Fruit fly (Drosophila melanogaster): ENCODE measurements around the gene CG10375.

The CG10375 gene

dm6 chr3R:23734573-23735404 lies 32.7 kb upstream of the CG10375 start (continued):
- TF ChIP-seq ATbp (GFP tag; optimal IDR thresholded peaks at IDR 0.05) (peak; percentile 40), CG31441 (GFP tag; IDR thresholded peaks at IDR 0.05) (0 out of 2 replicates have a peak, but pooled peaks have one; percentile 24), Elba2 (GFP tag; optimal IDR thresholded peaks at IDR 0.05) (no peak), CG10209 (GFP tag; optimal IDR thresholded peaks at IDR 0.05) (no peak), Scr (GFP tag; IDR thresholded peaks at IDR 0.05; ENCODE audit: partially characterized antibody) (no peak), CG11696 (GFP tag; IDR thresholded peaks at IDR 0.05) (peak; percentile 58), zfh1 (GFP tag; IDR thresholded peaks at IDR 0.05) (peak; percentile 39; the same call in 1 of the 3 replicates), CG13775 (GFP tag; optimal IDR thresholded peaks at IDR 0.05) (no peak), CG12219 (GFP tag; optimal IDR thresholded peaks at IDR 0.05) (no peak), CG6689 (GFP tag; IDR thresholded peaks at IDR 0.05) (peak; percentile 23; the same call in 1 of the 2 replicates), Oaz (GFP tag; IDR thresholded peaks at IDR 0.05) (no peak), Bdp1 (GFP tag; optimal IDR thresholded peaks at IDR 0.05) (no peak), Poxn (GFP tag; IDR thresholded peaks at IDR 0.05) (no peak), CG5953 (GFP tag; IDR thresholded peaks at IDR 0.05) (0 out of 2 replicates have a peak, but pooled peaks have one; percentile 35), Hr51 (GFP tag; optimal IDR thresholded peaks at IDR 0.05) (peak in 1 of 2 experiments; percentile 48), CG12391 (tag; optimal IDR thresholded peaks at IDR 0.05) (peak; percentile 25), CG34376 (GFP tag; optimal IDR thresholded peaks at IDR 0.05) (no peak), pan (optimal IDR thresholded peaks at IDR 0.05) (no peak), pan (GFP tag; optimal IDR thresholded peaks at IDR 0.05 in 1 of 2, IDR thresholded peaks at IDR 0.05 in 1 of 2) (peak in 1 of 2 experiments; percentile 21), CG7839 (tag; optimal IDR thresholded peaks at IDR 0.05) (peak; percentile 14), CG10543 (GFP tag; optimal IDR thresholded peaks at IDR 0.05) (no peak), tin (GFP tag; optimal IDR thresholded peaks at IDR 0.05) (no peak), tup (GFP tag; optimal IDR thresholded peaks at IDR 0.05) (no peak), CG7786 (GFP tag; optimal IDR thresholded peaks at IDR 0.05) (no peak), gsb (GFP tag; IDR thresholded peaks at IDR 0.05) (no peak), CG8290 (GFP tag; optimal IDR thresholded peaks at IDR 0.05) (no peak), CG8290 (tag; optimal IDR thresholded peaks at IDR 0.05) (no peak), cad (GFP tag; optimal IDR thresholded peaks at IDR 0.05) (no peak), Ets65A (GFP tag) (no peak), nom (GFP tag; optimal IDR thresholded peaks at IDR 0.05) (peak; percentile 42), oc (tag; optimal IDR thresholded peaks at IDR 0.05) (peak; percentile 18), GATAe (GFP tag; conservative IDR thresholded peaks at IDR 0.05) (no peak), kni (GFP tag; optimal IDR thresholded peaks at IDR 0.05) (no peak), bsh (GFP tag; optimal IDR thresholded peaks at IDR 0.05) (peak in 1 of 2 experiments; percentile 7), CG6254 (GFP tag; optimal IDR thresholded peaks at IDR 0.05) (peak; percentile 23), CG2712 (tag; optimal IDR thresholded peaks at IDR 0.05) (no peak), CG7556 (GFP tag; optimal IDR thresholded peaks at IDR 0.05) (peak; percentile 1), gfzf (GFP tag; optimal IDR thresholded peaks at IDR 0.05) (no peak), dmrt11E (tag; optimal IDR thresholded peaks at IDR 0.05) (no peak), z (GFP tag; IDR thresholded peaks at IDR 0.05) (no peak), pita (GFP tag; optimal IDR thresholded peaks at IDR 0.05) (no peak), CG13894 (tag; optimal IDR thresholded peaks at IDR 0.05) (no peak), CG30403 (GFP tag; optimal IDR thresholded peaks at IDR 0.05) (peak; percentile 15), Optix (GFP tag; IDR thresholded peaks at IDR 0.05) (0 out of 3 replicates have a peak, but pooled peaks have one; percentile 11), Hsf (GFP tag; optimal IDR thresholded peaks at IDR 0.05) (peak; percentile 24), en (GFP tag; optimal IDR thresholded peaks at IDR 0.05) (peak; percentile 2), Sox100B (GFP tag; optimal IDR thresholded peaks at IDR 0.05) (peak; percentile 41), CG11723 (GFP tag; optimal IDR thresholded peaks at IDR 0.05) (no peak), hth (optimal IDR thresholded peaks at IDR 0.05) (no peak)

Measured in whole organism, embryonic.